Fruit fly (Drosophila melanogaster) whole organism, embryonic: ENCODE measurements around the gene CG43339.
A peak's percentile ranks its signal among the peaks of the same experiment; 100 is the strongest.

Source experiments
- Bdp1 ChIP-seq: fragments of 200-800 bp; sonication (Bioruptor generic); optimal IDR thresholded peaks from 3 replicates; lab custom pipeline; 2016; ENCODE audit warnings: missing biosample characterization, missing genetic modification characterization
- CG10267 ChIP-seq: fragments of 200-800 bp; sonication (Bioruptor generic); optimal IDR thresholded peaks from 2 replicates; lab custom pipeline; 2018; ENCODE audit warnings: missing biosample characterization, mild to moderate bottlenecking, missing genetic modification characterization, moderate library complexity
- CG11456 ChIP-seq: fragments of 200-800 bp; sonication (Bioruptor generic); IDR thresholded peaks from 3 replicates; pipeline ENCODE4 v1.3.6; 2022; ENCODE audit warnings: missing biosample characterization, missing genetic modification characterization
- CG12104 ChIP-seq: fragments of 200-800 bp; sonication (Bioruptor generic); optimal IDR thresholded peaks from 3 replicates; lab custom pipeline; 2016; ENCODE audit warnings: missing biosample characterization, missing genetic modification characterization
- CG12659 ChIP-seq: fragments of 200-800 bp; sonication (Bioruptor generic); optimal IDR thresholded peaks from 3 replicates; lab custom pipeline; 2017; ENCODE audit warnings: mild to moderate bottlenecking, missing biosample characterization, missing genetic modification reagents, missing genetic modification characterization
- CG13424 ChIP-seq: fragments of 200-800 bp; sonication (Bioruptor generic); optimal IDR thresholded peaks from 2 replicates; lab custom pipeline; 2019; ENCODE audit warnings: missing biosample characterization, mild to moderate bottlenecking, missing genetic modification characterization, moderate library complexity
- CG15011 ChIP-seq: fragments of 200-800 bp; sonication (Bioruptor generic); optimal IDR thresholded peaks from 3 replicates; lab custom pipeline; 2018; ENCODE audit warnings: missing biosample characterization, mild to moderate bottlenecking, missing genetic modification characterization
- CG15073 ChIP-seq: fragments of 200-800 bp; sonication (Bioruptor generic); optimal IDR thresholded peaks from 2 replicates; lab custom pipeline; 2016; ENCODE audit warnings: missing biosample characterization, missing genetic modification characterization
- CG1603 ChIP-seq: fragments of 200-800 bp; sonication (Bioruptor generic); optimal IDR thresholded peaks from 2 replicates; lab custom pipeline; 2019; ENCODE audit warnings: missing biosample characterization, mild to moderate bottlenecking, missing genetic modification characterization, moderate library complexity
- CG16863 ChIP-seq: fragments of 200-800 bp; sonication (Bioruptor generic); optimal IDR thresholded peaks from 3 replicates; lab custom pipeline; 2016; ENCODE audit warnings: missing biosample characterization, missing genetic modification characterization
- CG17186 ChIP-seq: fragments of 200-800 bp; sonication (Bioruptor generic); optimal IDR thresholded peaks from 3 replicates; lab custom pipeline; 2017; ENCODE audit warnings: missing biosample characterization, missing genetic modification reagents, missing genetic modification characterization
- CG17361 ChIP-seq: fragments of 200-800 bp; sonication (Bioruptor generic); IDR thresholded peaks from 3 replicates; pipeline ENCODE4 v1.3.6; 2022; ENCODE audit warnings: missing biosample characterization, missing genetic modification characterization
- CG18619 ChIP-seq: fragments of 200-800 bp; sonication (Bioruptor generic); optimal IDR thresholded peaks from 3 replicates; lab custom pipeline; 2017; ENCODE audit warnings: missing biosample characterization, mild to moderate bottlenecking, missing genetic modification characterization
- CG2116 ChIP-seq: fragments of 200-800 bp; sonication (Bioruptor generic); optimal IDR thresholded peaks from 3 replicates; lab custom pipeline; 2018; ENCODE audit warnings: missing biosample characterization, mild to moderate bottlenecking, missing genetic modification characterization
- CG30403 ChIP-seq: fragments of 200-800 bp; sonication (Bioruptor generic); optimal IDR thresholded peaks from 3 replicates; lab custom pipeline; 2016; ENCODE audit warnings: missing biosample characterization, missing genetic modification characterization
- CG31365 ChIP-seq: fragments of 200-800 bp; sonication (Bioruptor generic); optimal IDR thresholded peaks from 2 replicates; lab custom pipeline; 2018; ENCODE audit warnings: missing biosample characterization, mild to moderate bottlenecking, missing genetic modification characterization
- CG3847 ChIP-seq: fragments of 200-800 bp; sonication (Bioruptor generic); IDR thresholded peaks from 2 replicates; pipeline ENCODE4 v1.3.6; 2022; ENCODE audit warnings: missing biosample characterization, missing genetic modification characterization
- CG4328 ChIP-seq: fragments of 200-800 bp; sonication (Bioruptor generic); optimal IDR thresholded peaks from 3 replicates; lab custom pipeline; 2017; ENCODE audit warnings: missing biosample characterization, missing genetic modification reagents, missing genetic modification characterization
- CG4617 ChIP-seq: fragments of 200-800 bp; sonication (Bioruptor generic); optimal IDR thresholded peaks from 3 replicates; lab custom pipeline; 2016; ENCODE audit warnings: missing biosample characterization, missing genetic modification characterization, borderline replicate concordance
- CG6654 ChIP-seq: fragments of 200-800 bp; sonication (Bioruptor generic); optimal IDR thresholded peaks from 2 replicates; lab custom pipeline; 2017; ENCODE audit warnings: missing biosample characterization, mild to moderate bottlenecking, missing genetic modification characterization
- CG7786 ChIP-seq: fragments of 200-800 bp; sonication (Bioruptor generic); optimal IDR thresholded peaks from 2 replicates; lab custom pipeline; 2016; ENCODE audit warnings: missing biosample characterization, missing genetic modification characterization
- CG9215 ChIP-seq: fragments of 200-800 bp; sonication (Bioruptor generic); IDR thresholded peaks from 2 replicates; pipeline ENCODE4 v1.3.6; 2022; ENCODE audit warnings: missing biosample characterization, missing genetic modification characterization
- CG9797 ChIP-seq: fragments of 200-800 bp; sonication (Bioruptor generic); optimal IDR thresholded peaks from 3 replicates; lab custom pipeline; 2018; ENCODE audit warnings: missing biosample characterization, mild to moderate bottlenecking, missing genetic modification characterization
- CoRest ChIP-seq: fragments of 200-800 bp; sonication (Bioruptor generic); optimal IDR thresholded peaks from 3 replicates; lab custom pipeline; 2018; ENCODE audit warnings: missing biosample characterization, mild to moderate bottlenecking, missing genetic modification characterization, moderate library complexity
- E2f2 ChIP-seq: fragments of 200-800 bp; sonication (Bioruptor generic); IDR thresholded peaks from 2 replicates; pipeline ENCODE4 v1.3.6; 2022; ENCODE audit warnings: missing biosample characterization, missing genetic modification characterization
- HLH3B ChIP-seq: fragments of 200-800 bp; sonication (Bioruptor generic); IDR thresholded peaks from 2 replicates; pipeline ENCODE4 v1.3.6; 2022; ENCODE audit warnings: missing biosample characterization, missing genetic modification characterization
- Hsf ChIP-seq: fragments of 200-800 bp; sonication (Bioruptor generic); optimal IDR thresholded peaks from 3 replicates; lab custom pipeline; 2016; ENCODE audit warnings: missing biosample characterization, missing genetic modification characterization
- Med ChIP-seq: fragments of 200-800 bp; sonication (Bioruptor generic); peaks from one replicate; lab custom pipeline; 2016; ENCODE audit warnings: missing biosample characterization, missing genetic modification characterization, mild to moderate bottlenecking, inconsistent platforms, moderate library complexity
- NfI ChIP-seq: fragments of 200-800 bp; sonication (Bioruptor generic); optimal IDR thresholded peaks from 3 replicates; lab custom pipeline; 2018; ENCODE audit warnings: missing biosample characterization, mild to moderate bottlenecking, missing genetic modification characterization, moderate library complexity
- Optix ChIP-seq: fragments of 200-800 bp; sonication (Bioruptor generic); IDR thresholded peaks from 3 replicates; pipeline ENCODE4 v1.3.6; 2022; ENCODE audit warnings: missing biosample characterization, missing genetic modification characterization
- Ptx1 ChIP-seq: fragments of 200-800 bp; sonication (Bioruptor generic); IDR thresholded peaks from 2 replicates; pipeline ENCODE4 v1.3.6; 2022; ENCODE audit warnings: missing biosample characterization, missing genetic modification characterization
- Xbp1 ChIP-seq: fragments of 200-800 bp; sonication (Bioruptor generic); optimal IDR thresholded peaks from 3 replicates; lab custom pipeline; 2016; ENCODE audit warnings: missing biosample characterization, mild to moderate bottlenecking, missing genetic modification characterization
- YL-1 ChIP-seq: fragments of 200-800 bp; sonication (Bioruptor generic); optimal IDR thresholded peaks from 3 replicates; lab custom pipeline; 2017; ENCODE audit warnings: missing biosample characterization, mild to moderate bottlenecking, missing genetic modification characterization
- ac ChIP-seq: fragments of 200-800 bp; sonication (Bioruptor generic); optimal IDR thresholded peaks from 3 replicates; lab custom pipeline; 2017; ENCODE audit warnings: missing biosample characterization, mild to moderate bottlenecking, missing genetic modification characterization
- ci ChIP-seq: fragments of 200-800 bp; sonication (Bioruptor generic); IDR thresholded peaks from 3 replicates; pipeline ENCODE4 v1.3.6; 2022; ENCODE audit warnings: missing biosample characterization, missing genetic modification characterization
- crp ChIP-seq, 2 experiments: fragments of 200-800 bp; sonication (Bioruptor generic); optimal IDR thresholded peaks; 2 replicates in 1 of 2; 3 replicates in 1 of 2; lab custom pipeline; 2017; ENCODE audit warnings: missing biosample characterization in 2 of 2, missing genetic modification characterization in 2 of 2, mild to moderate bottlenecking in 1 of 2, moderate library complexity in 1 of 2
- grau ChIP-seq: fragments of 200-800 bp; optimal IDR thresholded peaks from 3 replicates; lab custom pipeline; 2019; ENCODE audit warnings: missing biosample characterization, mild to moderate bottlenecking, missing genetic modification characterization, moderate library complexity
- gsb-n ChIP-seq: fragments of 200-800 bp; sonication (Bioruptor generic); optimal IDR thresholded peaks from 3 replicates; lab custom pipeline; 2018; ENCODE audit warnings: missing biosample characterization, mild to moderate bottlenecking, missing genetic modification characterization
- lilli ChIP-seq: fragments of 200-800 bp; sonication (Bioruptor generic); optimal IDR thresholded peaks from 3 replicates; lab custom pipeline; 2016; ENCODE audit warnings: missing biosample characterization, missing genetic modification characterization
- mirr ChIP-seq: fragments of 200-800 bp; sonication (Bioruptor generic); optimal IDR thresholded peaks from 3 replicates; lab custom pipeline; 2018; ENCODE audit warnings: missing biosample characterization, mild to moderate bottlenecking, missing genetic modification characterization
- nerfin-2 ChIP-seq: fragments of 200-800 bp; sonication (Bioruptor generic); IDR thresholded peaks from 2 replicates; pipeline ENCODE4 v1.3.6; 2022; ENCODE audit warnings: missing biosample characterization, missing genetic modification characterization; ENCODE audit not compliant: partially characterized antibody
- otp ChIP-seq: fragments of 200-800 bp; sonication (Bioruptor generic); IDR thresholded peaks from 3 replicates; pipeline ENCODE4, ENCODE4 v1.3.6; 2022; ENCODE audit warnings: missing biosample characterization, missing genetic modification characterization
- phol ChIP-seq: fragments of 200-800 bp; sonication (Bioruptor generic); optimal IDR thresholded peaks from 3 replicates; lab custom pipeline; 2018; ENCODE audit warnings: missing biosample characterization, mild to moderate bottlenecking, missing genetic modification characterization, moderate library complexity
- ranshi ChIP-seq: fragments of 200-800 bp; sonication (Bioruptor generic); IDR thresholded peaks from 2 replicates; pipeline ENCODE4 v1.3.6; 2022; ENCODE audit warnings: missing biosample characterization, missing genetic modification characterization
- slbo ChIP-seq: fragments of 200-800 bp; sonication (Bioruptor generic); IDR thresholded peaks from 2 replicates; pipeline ENCODE4 v1.3.6; 2022; ENCODE audit warnings: missing biosample characterization, missing genetic modification characterization
- sqz ChIP-seq: fragments of 200-800 bp; sonication (Bioruptor generic); optimal IDR thresholded peaks from 3 replicates; lab custom pipeline; 2018; ENCODE audit warnings: missing biosample characterization, mild to moderate bottlenecking, missing genetic modification characterization
- stwl ChIP-seq: fragments of 200-800 bp; sonication (Bioruptor generic); optimal IDR thresholded peaks from 3 replicates; lab custom pipeline; 2018; ENCODE audit warnings: missing biosample characterization, mild to moderate bottlenecking, missing genetic modification characterization, moderate library complexity
- wek ChIP-seq: fragments of 200-800 bp; sonication (Bioruptor generic); optimal IDR thresholded peaks from 3 replicates; lab custom pipeline; 2018; ENCODE audit warnings: missing biosample characterization, mild to moderate bottlenecking, missing genetic modification characterization, moderate library complexity

The CG43339 gene

dm6 chr2L:18681903-18682302 lies 8.8 kb upstream of the CG43339 start, which contains the start of gene tos (continued):
- TF ChIP-seq CG15073 (GFP tag; lab: Kevin White, UChicago) (no peak), CG2116 (GFP tag; lab: Kevin White, UChicago) (peak; percentile 40), CG31365 (tag; lab: Kevin White, UChicago) (no peak), CG3847 (peak; percentile 61), CG1603 (peak; percentile 53), CG10267 (tag; lab: Kevin White, UChicago) (peak; percentile 94), YL-1 (GFP tag; lab: Kevin White, UChicago) (peak; percentile 49), CG4617 (peak; percentile 53), CG12659 (GFP tag; lab: Kevin White, UChicago) (peak; percentile 43), CG9215 (GFP tag; lab: Robert Waterston, UW) (no peak), Bdp1 (GFP tag; lab: Kevin White, UChicago) (peak; percentile 2), CG16863 (no peak), gsb-n (tag; lab: Kevin White, UChicago) (no peak), Optix (GFP tag; lab: Robert Waterston, UW) (no peak), CG17361 (GFP tag; lab: Robert Waterston, UW) (no peak), CG9797 (GFP tag; lab: Kevin White, UChicago) (peak; percentile 60), stwl (tag; lab: Kevin White, UChicago) (peak; percentile 92), CG17186 (GFP tag; lab: Kevin White, UChicago) (no peak), crp (GFP tag; optimal IDR thresholded peaks at IDR 0.05; lab: Kevin White, UChicago) (peak in 1 of 2 experiments; percentile 78), sqz (GFP tag; lab: Kevin White, UChicago) (peak; percentile 77)
- TF ChIP-seq, all 482 proteins: peak for 39

DNA sequence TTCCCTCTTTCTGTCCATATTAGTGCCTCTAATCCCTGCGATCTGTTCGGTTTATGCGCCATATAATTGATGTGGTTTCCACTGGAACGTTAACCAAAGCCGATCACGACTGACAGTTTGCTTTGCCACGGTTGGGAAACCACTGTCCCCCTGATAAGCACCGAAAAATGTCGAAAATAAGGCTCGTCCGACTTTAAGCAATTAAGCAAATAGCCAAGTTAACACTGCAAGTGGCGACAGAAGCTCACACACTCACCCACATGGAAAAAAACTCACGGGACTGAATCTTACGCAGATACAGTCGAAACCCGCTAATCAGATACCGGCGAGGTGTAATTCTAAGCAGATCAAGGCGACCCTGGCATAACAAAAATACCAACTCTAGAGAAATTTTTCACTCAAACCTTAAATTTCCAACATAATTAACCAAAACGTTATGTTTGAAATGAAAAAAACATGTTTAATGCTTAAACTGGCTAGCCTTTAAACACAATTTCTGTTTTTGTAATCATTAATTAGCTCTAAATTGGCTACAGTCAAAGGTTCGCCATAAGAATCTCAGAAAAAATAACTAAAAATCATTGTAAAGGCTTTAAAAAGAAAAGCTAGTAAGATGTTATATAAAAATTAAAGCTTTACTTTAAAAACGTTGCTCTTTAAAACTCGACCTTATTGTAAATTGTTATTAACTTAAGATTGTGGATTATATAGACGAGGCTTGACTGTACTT lies 5.0 kb upstream of the CG43339 start:
- TF ChIP-seq HLH3B (GFP tag; lab: Robert Waterston, UW) (no peak), Med (GFP tag; lab: Kevin White, UChicago) (peak; percentile 69), CG11456 (GFP tag; lab: Robert Waterston, UW) (0 out of 3 replicates have a peak, but pooled peaks have one; percentile 38), E2f2 (GFP tag; lab: Robert Waterston, UW) (0 out of 2 replicates have a peak, but pooled peaks have one; percentile 5), mirr (GFP tag; lab: Kevin White, UChicago) (no peak), CoRest (peak; percentile 49), CG30403 (GFP tag; lab: Kevin White, UChicago) (peak; percentile 38), CG18619 (peak; percentile 9), CG12104 (GFP tag; lab: Kevin White, UChicago) (peak; percentile 5), phol (tag; lab: Kevin White, UChicago) (peak; percentile 13), ac (GFP tag; lab: Kevin White, UChicago) (no peak), nerfin-2 (GFP tag; lab: Robert Waterston, UW) (no peak), otp (GFP tag; lab: Robert Waterston, UW) (0 out of 3 replicates have a peak, but pooled peaks have one; percentile 4), Hsf (GFP tag; lab: Kevin White, UChicago) (peak; percentile 2), CG6654 (GFP tag; lab: Kevin White, UChicago) (peak; percentile 4), NfI (GFP tag; lab: Kevin White, UChicago) (peak; percentile 33), CG15011 (GFP tag; lab: Kevin White, UChicago) (peak; percentile 12), CG13424 (tag; lab: Kevin White, UChicago) (peak; percentile 43), ranshi (GFP tag; lab: Robert Waterston, UW) (0 out of 2 replicates have a peak, but pooled peaks have one; percentile 31), Xbp1 (GFP tag; lab: Kevin White, UChicago) (peak; percentile 17), lilli (GFP tag; lab: Kevin White, UChicago) (peak; percentile 20), CG7786 (GFP tag; lab: Kevin White, UChicago) (peak; percentile 33), Ptx1 (GFP tag; lab: Robert Waterston, UW) (peak; percentile 43; the same call in 1 of the 2 replicates), wek (GFP tag; lab: Kevin White, UChicago) (no peak), grau (tag; lab: Kevin White, UChicago) (peak; percentile 86), slbo (GFP tag; lab: Robert Waterston, UW) (peak; percentile 31), CG4328 (GFP tag; lab: Kevin White, UChicago) (peak; percentile 12), ci (GFP tag; lab: Robert Waterston, UW) (0 out of 3 replicates have a peak, but pooled peaks have one; percentile 31)
